Fruit fly (Drosophila melanogaster) whole organism: Measurements from ENCODE around the gene mwh.

Experiments used
- CG8478 ChIP-seq: fragments of >200 bp; optimal IDR thresholded peaks from 2 replicates; lab custom pipeline; 2018; ENCODE audit warnings: inconsistent platforms
- Dll ChIP-seq: fragments of >200 bp; optimal IDR thresholded peaks from 2 replicates; lab custom pipeline; 2017
- EcR ChIP-seq, 2 experiments: fragments of >200 bp; optimal IDR thresholded peaks; 2 replicates each; lab custom pipeline; 2017; ENCODE audit warnings: missing biosample characterization in 2 of 2, missing genetic modification characterization in 2 of 2, missing genetic modification reagents in 2 of 2
- pan ChIP-seq: fragments of >200 bp; optimal IDR thresholded peaks from 2 replicates; lab custom pipeline; 2017
- psq ChIP-seq: fragments of >200 bp; optimal IDR thresholded peaks from 2 replicates; lab custom pipeline; 2017
- usp ChIP-seq: fragments of >200 bp; optimal IDR thresholded peaks from 2 replicates; lab custom pipeline; 2017; ENCODE audit warnings: missing biosample characterization, missing genetic modification characterization, mixed read lengths

DNA sequence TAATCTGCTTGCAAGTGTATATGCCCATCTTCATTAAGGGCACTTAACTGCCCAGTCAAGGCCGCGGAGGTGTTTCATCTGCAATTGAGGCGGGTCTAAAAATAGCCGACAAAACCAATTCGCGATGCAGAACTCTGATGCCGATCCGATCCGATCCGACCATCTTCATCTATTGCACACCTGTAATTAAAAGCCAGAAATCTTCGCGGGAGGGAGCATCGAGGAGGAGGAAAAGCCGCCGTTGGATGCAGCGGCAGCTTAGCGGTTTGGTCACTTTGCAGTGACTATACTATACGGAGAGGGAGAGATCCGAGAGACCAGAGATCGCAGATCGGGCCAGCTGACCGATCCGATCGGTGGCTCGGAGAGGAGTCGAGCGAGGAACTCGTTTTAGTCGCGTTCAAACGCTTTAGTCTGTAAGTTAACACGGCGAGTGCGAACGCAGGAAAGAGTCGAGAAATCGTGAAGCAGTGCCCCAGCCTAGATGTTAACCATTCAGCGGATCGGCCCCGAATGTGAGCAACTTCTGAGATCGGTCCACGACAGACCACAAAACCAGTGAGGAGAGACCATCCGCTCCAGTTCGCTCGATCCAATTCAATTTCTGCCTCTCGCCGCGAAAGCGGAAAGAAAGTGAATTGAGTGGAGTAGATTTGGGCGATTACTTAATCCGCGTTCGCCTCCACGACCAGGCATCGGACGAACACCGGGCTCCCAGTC is 55.6 kb downstream of the mwh start, which contains the start of gene tfc:
- TF ChIP-seq pan (lab: Kevin White, UChicago) (no peak), usp (GFP tag; lab: Kevin White, UChicago) (no peak), psq (lab: Kevin White, UChicago) (no peak), EcR (GFP tag; optimal IDR thresholded peaks at IDR 0.05; lab: Kevin White, UChicago) (no peak), CG8478 (no peak), Dll (lab: Kevin White, UChicago) (no peak)
